Worm (Caenorhabditis elegans): Measurements from ENCODE around the gene ras-1.

ce11 chrII:12387980-12388379 lies 35.9 kb upstream of the ras-1 start, which contains the start of gene sre-41:
- TF ChIP-seq C08G9.2 (tag; optimal IDR thresholded peaks at IDR 0.05) (no peak), unc-55 (GFP tag; optimal IDR thresholded peaks at IDR 0.05) (no peak), rnt-1 (tag; optimal IDR thresholded peaks at IDR 0.05) (no peak), ceh-34 (tag; optimal IDR thresholded peaks at IDR 0.05) (no peak)
